Fruit fly (Drosophila melanogaster): ENCODE data around the gene eIF2Balpha.

dm6 chr3R:29933007-29933464, 2.7 kb downstream of the eIF2Balpha start, which contains the start of the genes Cog7, CG42557 and CG42558:
- TF ChIP-seq fd96Ca (GFP tag; IDR thresholded peaks at IDR 0.05) (no peak), Ets98B (GFP tag; IDR thresholded peaks at IDR 0.05) (no peak)

All from whole organism, pupa.